Worm (Caenorhabditis elegans): ENCODE measurements around the gene H03A11.13.

H03A11.13 gene

ce11 chrX:15213182-15213829, at the start of gene H03A11.13, which contains the start of gene famk-1:
Gene H03A11.13, minus strand, starts transcription at chrX:15213232.
Gene famk-1, minus strand, starts transcription at chrX:15213259.
- no peak for TF ChIP-seq tbx-11 (GFP tag; IDR thresholded peaks at IDR 0.05)

DNA sequence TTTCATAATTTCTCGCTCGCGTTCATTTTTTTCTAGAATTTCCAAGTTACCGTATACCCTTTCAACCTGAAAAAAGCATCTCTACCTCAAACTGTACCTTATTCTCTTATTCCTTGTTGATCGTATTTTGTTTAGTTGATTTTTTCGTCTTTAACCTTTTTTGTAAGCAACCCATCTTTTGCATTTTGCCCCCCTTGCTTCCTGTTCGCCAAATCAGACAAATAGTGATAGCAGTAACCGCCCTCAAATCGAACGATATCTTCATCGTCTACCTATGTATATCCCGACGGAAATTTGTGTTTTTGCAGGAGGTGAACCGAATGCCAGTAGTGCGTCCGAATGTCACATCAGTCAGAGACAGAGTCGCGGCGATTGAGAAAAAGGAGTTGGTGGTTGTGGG, 49.4 kb upstream of the H03A11.13 start, which contains the start of gene F46F2.5:
F46F2.5 (plus strand) TSS at position 301 of the 400 bp plus-strand sequence.
- TF ChIP-seq ama-1 (optimal IDR thresholded peaks at IDR 0.05) (no peak), tbx-11 (GFP tag; IDR thresholded peaks at IDR 0.05) (no peak), B0310.2 (tag; optimal IDR thresholded peaks at IDR 0.05) (no peak), scrt-1 (GFP tag; IDR thresholded peaks at IDR 0.05) (no peak), tra-4 (tag; optimal IDR thresholded peaks at IDR 0.05) (no peak), tbx-37 (GFP tag; conservative IDR thresholded peaks at IDR 0.05) (no peak), hmg-4 (GFP tag; optimal IDR thresholded peaks at IDR 0.05) (no peak), pes-1 (GFP tag; IDR thresholded peaks at IDR 0.05) (no peak), hnd-1 (tag; optimal IDR thresholded peaks at IDR 0.05) (no peak), ceh-36 (tag; optimal IDR thresholded peaks at IDR 0.05) (no peak)

DNA sequence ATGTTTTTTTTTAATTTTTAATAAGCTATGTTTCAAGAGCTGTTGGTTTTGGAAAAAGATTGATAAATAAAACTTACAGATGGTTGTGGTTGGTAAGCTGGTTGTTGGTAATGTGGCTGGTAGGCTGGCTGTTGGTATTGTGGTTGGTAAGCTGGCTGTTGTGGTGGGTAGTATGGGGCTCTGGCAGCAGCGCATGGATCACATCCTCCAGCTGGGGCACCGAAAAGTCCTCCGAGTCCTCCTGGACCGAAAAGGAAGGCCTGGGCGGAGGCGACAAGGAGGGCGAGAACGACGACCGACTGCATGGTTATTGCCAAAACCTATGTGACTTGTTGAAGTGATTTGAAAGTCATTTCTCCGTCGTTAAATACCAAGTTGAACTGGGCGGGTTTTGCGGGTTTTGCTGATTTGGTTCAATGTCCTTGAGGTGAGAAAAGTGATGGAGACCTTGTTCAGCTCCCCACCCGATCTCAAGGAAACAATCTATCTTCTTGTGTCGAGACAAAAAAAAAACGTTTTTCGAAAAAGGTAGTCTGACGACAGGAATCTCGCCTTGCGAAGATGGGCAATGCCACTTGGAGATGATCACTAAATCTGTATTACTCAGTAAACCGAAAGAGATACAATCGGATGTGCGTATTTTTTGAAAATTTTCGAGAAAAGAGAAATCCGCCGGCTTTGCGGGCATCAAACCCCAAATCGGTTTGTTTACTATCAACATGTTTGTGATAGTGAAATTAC, 47.1 kb upstream of the H03A11.13 start, which contains the start of gene F46F2.3:
F46F2.3 (minus strand) TSS at position 341 of the 741 bp plus-strand sequence.
- TF ChIP-seq flt-1 (GFP tag; IDR thresholded peaks at IDR 0.05) (no peak), sea-1 (GFP tag; conservative IDR thresholded peaks at IDR 0.05) (no peak), tbx-37 (GFP tag; conservative IDR thresholded peaks at IDR 0.05) (no peak), hmbx-1 (tag; optimal IDR thresholded peaks at IDR 0.05) (no peak), ets-7 (tag; optimal IDR thresholded peaks at IDR 0.05) (no peak), hnd-1 (tag; optimal IDR thresholded peaks at IDR 0.05) (no peak), pes-1 (GFP tag; IDR thresholded peaks at IDR 0.05) (no peak), aly-1 (tag; optimal IDR thresholded peaks at IDR 0.05) (no peak), tra-4 (tag; optimal IDR thresholded peaks at IDR 0.05) (no peak), ceh-13 (GFP tag; optimal IDR thresholded peaks at IDR 0.05) (no peak), tbx-11 (GFP tag; IDR thresholded peaks at IDR 0.05) (no peak), scrt-1 (GFP tag; IDR thresholded peaks at IDR 0.05) (no peak)

DNA sequence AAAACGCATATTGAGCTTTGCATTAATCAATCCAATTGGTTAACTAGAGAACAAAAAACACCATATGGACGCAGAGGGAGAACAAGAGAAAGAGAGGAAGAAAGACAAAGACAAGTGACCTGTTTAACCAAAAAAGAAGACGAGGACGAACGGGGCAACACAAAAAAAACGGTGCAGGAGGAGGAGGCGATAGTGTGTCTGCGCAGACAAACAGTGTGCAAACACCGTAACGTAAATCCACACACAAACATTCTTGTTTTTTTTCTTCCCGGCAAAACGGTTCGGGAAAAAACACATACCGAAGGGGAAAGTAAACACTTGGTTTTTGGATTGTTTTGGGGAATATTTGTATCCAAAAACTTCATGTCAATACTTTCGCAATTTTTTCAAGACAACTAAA, 33.6 kb upstream of the H03A11.13 start:
- 0 out of 2 replicates have a peak, but pooled peaks have one; percentile 29 for TF ChIP-seq tbx-11 (GFP tag; IDR thresholded peaks at IDR 0.05)
- no peak for TF ChIP-seq ceh-36 (tag; optimal IDR thresholded peaks at IDR 0.05)

DNA sequence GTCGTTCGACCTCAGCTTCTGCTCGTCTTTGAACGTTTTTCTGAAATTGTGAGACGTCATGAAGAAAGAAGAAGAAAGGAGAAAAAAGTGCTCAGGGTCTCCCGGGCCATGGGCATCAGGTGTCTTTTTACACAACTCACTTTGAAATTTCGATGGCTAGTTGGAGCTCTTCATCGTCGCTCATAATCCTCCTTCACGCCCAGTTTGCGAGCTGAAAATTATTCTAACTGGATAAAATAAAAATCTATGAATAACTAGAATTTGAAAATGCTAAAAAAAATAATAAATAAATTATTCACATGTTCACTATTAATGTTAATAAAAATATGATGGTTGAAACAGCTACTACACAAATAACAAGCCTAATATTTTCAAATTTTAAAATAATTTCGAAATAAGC, 33.1 kb upstream of the H03A11.13 start, which contains the start of gene piki-1:
piki-1 (minus strand) TSS at position 218 of the 400 bp plus-strand sequence.
- TF ChIP-seq ama-1 (optimal IDR thresholded peaks at IDR 0.05) (no peak), hmg-4 (GFP tag; optimal IDR thresholded peaks at IDR 0.05) (no peak), hmbx-1 (tag; optimal IDR thresholded peaks at IDR 0.05) (no peak), scrt-1 (GFP tag; IDR thresholded peaks at IDR 0.05) (no peak), tbx-11 (GFP tag; IDR thresholded peaks at IDR 0.05) (no peak), pes-1 (GFP tag; IDR thresholded peaks at IDR 0.05) (no peak), aly-1 (tag; optimal IDR thresholded peaks at IDR 0.05) (no peak), F13C5.2 (tag; optimal IDR thresholded peaks at IDR 0.05) (no peak), tbx-37 (GFP tag; conservative IDR thresholded peaks at IDR 0.05) (no peak), ceh-13 (GFP tag; optimal IDR thresholded peaks at IDR 0.05) (no peak), B0310.2 (tag; optimal IDR thresholded peaks at IDR 0.05) (no peak)

DNA sequence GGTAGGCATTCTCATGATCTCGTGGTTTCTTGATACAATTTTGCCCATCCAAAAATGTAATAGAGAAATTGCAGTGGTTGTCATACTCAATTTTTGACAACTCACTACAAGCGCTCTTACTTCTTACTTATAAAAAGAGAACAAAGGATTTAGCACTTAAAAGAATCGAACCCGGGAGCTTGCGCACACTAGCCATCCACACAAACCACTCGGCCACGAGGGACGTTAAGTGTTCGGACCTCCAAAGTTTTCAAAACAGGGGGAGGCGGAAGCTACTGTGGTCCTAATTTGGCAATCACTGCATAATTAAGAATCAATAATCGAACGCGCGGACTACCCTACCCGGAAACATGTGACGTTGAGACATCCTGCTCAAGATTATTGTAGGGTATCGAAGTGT, 29.7 kb upstream of the H03A11.13 start:
- TF ChIP-seq tbx-37 (GFP tag; conservative IDR thresholded peaks at IDR 0.05) = no peak
- no peak for TF ChIP-seq hmg-4 (GFP tag; optimal IDR thresholded peaks at IDR 0.05)
- no peak for TF ChIP-seq scrt-1 (GFP tag; IDR thresholded peaks at IDR 0.05)
- no peak for TF ChIP-seq hmbx-1 (tag; optimal IDR thresholded peaks at IDR 0.05)
- no peak for TF ChIP-seq hnd-1 (tag; optimal IDR thresholded peaks at IDR 0.05)
- no peak for TF ChIP-seq flt-1 (GFP tag; IDR thresholded peaks at IDR 0.05)
- no peak for TF ChIP-seq ceh-36 (tag; optimal IDR thresholded peaks at IDR 0.05)
- no peak for TF ChIP-seq tra-4 (tag; optimal IDR thresholded peaks at IDR 0.05)
- no peak for TF ChIP-seq ceh-13 (GFP tag; optimal IDR thresholded peaks at IDR 0.05)
- no peak for TF ChIP-seq pes-1 (GFP tag; IDR thresholded peaks at IDR 0.05)
- TF ChIP-seq sea-1 (GFP tag; conservative IDR thresholded peaks at IDR 0.05) = no peak
- TF ChIP-seq B0310.2 (tag; optimal IDR thresholded peaks at IDR 0.05) = no peak
- no peak for TF ChIP-seq tbx-11 (GFP tag; IDR thresholded peaks at IDR 0.05)
- TF ChIP-seq aly-1 (tag; optimal IDR thresholded peaks at IDR 0.05) = no peak
- no peak for TF ChIP-seq ama-1 (optimal IDR thresholded peaks at IDR 0.05)
- TF ChIP-seq ets-7 (tag; optimal IDR thresholded peaks at IDR 0.05) = no peak
- no peak for TF ChIP-seq F13C5.2 (tag; optimal IDR thresholded peaks at IDR 0.05)

DNA sequence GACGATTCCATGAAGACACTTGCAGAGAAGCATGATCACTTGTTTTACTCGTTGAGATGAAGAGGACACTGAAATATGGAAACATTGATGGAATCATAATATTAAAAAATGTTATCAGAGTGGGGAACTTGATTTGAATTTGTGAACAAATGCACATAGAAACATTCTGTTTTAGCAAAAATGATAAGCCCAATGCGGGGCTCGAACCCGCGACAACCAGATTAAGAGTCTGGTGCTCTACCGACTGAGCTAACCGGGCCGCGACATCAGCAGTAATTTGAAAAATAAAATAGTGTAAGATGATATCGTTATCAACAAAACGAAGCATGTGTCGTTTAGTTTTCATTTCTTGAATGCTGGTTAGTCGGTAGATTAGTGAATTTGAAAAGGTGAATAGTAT, 28.1 kb upstream of the H03A11.13 start:
- TF ChIP-seq hmg-4 (GFP tag; optimal IDR thresholded peaks at IDR 0.05) = no peak
- TF ChIP-seq ceh-13 (GFP tag; optimal IDR thresholded peaks at IDR 0.05) = no peak
- TF ChIP-seq tbx-37 (GFP tag; conservative IDR thresholded peaks at IDR 0.05) = no peak
- no peak for TF ChIP-seq hnd-1 (tag; optimal IDR thresholded peaks at IDR 0.05)
- no peak for TF ChIP-seq tra-4 (tag; optimal IDR thresholded peaks at IDR 0.05)
- TF ChIP-seq flt-1 (GFP tag; IDR thresholded peaks at IDR 0.05) = no peak
- TF ChIP-seq pes-1 (GFP tag; IDR thresholded peaks at IDR 0.05) = no peak
- TF ChIP-seq ets-7 (tag; optimal IDR thresholded peaks at IDR 0.05) = no peak
- TF ChIP-seq tbx-11 (GFP tag; IDR thresholded peaks at IDR 0.05) = no peak
- no peak for TF ChIP-seq B0310.2 (tag; optimal IDR thresholded peaks at IDR 0.05)
- no peak for TF ChIP-seq scrt-1 (GFP tag; IDR thresholded peaks at IDR 0.05)
- TF ChIP-seq sea-1 (GFP tag; conservative IDR thresholded peaks at IDR 0.05) = no peak
- no peak for TF ChIP-seq aly-1 (tag; optimal IDR thresholded peaks at IDR 0.05)
